Fruit fly (Drosophila melanogaster) whole organism: ENCODE data around the gene Obp19c.

Source experiments
- CG8478 ChIP-seq: fragments of >200 bp; optimal IDR thresholded peaks from 2 replicates; lab custom pipeline; 2018; ENCODE audit warnings: inconsistent platforms
- Dll ChIP-seq: fragments of >200 bp; optimal IDR thresholded peaks from 2 replicates; lab custom pipeline; 2017
- EcR ChIP-seq, 2 experiments: fragments of >200 bp; optimal IDR thresholded peaks; 2 replicates each; lab custom pipeline; 2017; ENCODE audit warnings: missing biosample characterization in 2 of 2, missing genetic modification characterization in 2 of 2, missing genetic modification reagents in 2 of 2
- pan ChIP-seq: fragments of >200 bp; optimal IDR thresholded peaks from 2 replicates; lab custom pipeline; 2017
- psq ChIP-seq: fragments of >200 bp; optimal IDR thresholded peaks from 2 replicates; lab custom pipeline; 2017
- usp ChIP-seq: fragments of >200 bp; optimal IDR thresholded peaks from 2 replicates; lab custom pipeline; 2017; ENCODE audit warnings: missing biosample characterization, missing genetic modification characterization, mixed read lengths

- no peak for TF ChIP-seq psq (lab: Kevin White, UChicago)
- TF ChIP-seq usp (GFP tag; lab: Kevin White, UChicago): no peak
- no peak for TF ChIP-seq EcR (GFP tag; optimal IDR thresholded peaks at IDR 0.05; lab: Kevin White, UChicago)
- TF ChIP-seq Dll (lab: Kevin White, UChicago): no peak
- no peak for TF ChIP-seq CG8478 (lab: Kevin White, UChicago)
- TF ChIP-seq pan (lab: Kevin White, UChicago): no peak
These were observed at the start of gene Obp19c for dm6 chrX:20418864-20419263.
